Fruit fly (Drosophila melanogaster): ENCODE measurements around the gene Zir.

DNA sequence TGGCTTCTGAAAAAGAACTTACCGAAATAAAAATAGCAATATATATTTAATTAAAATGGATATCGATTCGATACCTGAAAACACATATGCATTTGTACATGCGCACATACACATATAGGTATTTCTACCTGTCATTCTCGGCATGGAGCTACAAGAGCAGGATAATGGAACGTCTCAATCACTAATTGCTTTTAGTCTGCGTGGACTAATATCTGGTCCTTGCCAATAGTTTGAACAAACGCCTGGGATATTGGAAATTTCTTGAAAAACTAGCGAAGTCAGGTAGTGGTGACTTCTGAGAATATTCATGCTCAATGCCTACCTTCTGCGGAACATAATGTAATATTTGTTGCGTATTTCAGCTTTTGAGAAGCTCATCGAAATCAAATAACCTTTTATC, 5.4 kb upstream of the Zir start:
- TF ChIP-seq CTCF (optimal IDR thresholded peaks at IDR 0.05) (no peak), CG8478 (optimal IDR thresholded peaks at IDR 0.05) (no peak)
